Worm (Caenorhabditis elegans) whole organism, dauer: ENCODE results near the gene C16D9.1.

ENCODE experiments used
- unc-62 ChIP-seq: sonication (generic microtip); optimal IDR thresholded peaks from 2 replicates; lab custom pipeline; 2017; ENCODE audit warnings: missing biosample characterization, missing genetic modification reagents, missing genetic modification characterization

C16D9.1 gene

DNA sequence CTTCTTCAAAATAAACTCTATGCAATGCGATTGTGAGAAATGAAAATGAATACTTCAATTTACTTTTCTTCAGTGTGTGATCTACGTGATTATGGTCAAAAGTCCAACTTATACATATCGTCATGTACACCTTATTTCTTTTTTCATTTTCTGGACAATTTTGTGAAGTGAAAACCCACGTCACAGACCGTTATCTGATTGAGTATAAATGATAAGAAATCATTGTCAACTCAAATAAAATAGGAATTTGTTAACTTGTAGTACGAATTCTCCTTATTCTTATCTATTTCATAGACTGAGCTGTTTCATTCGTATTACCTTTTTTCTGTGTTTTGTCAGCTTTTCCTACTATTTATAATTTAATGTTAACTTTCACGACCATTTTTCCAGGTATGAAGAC is 12.9 kb downstream of the C16D9.1 start, which contains the start of gene asp-5:
TSS of gene asp-5 (plus strand) at position 391 of the 400 bp plus-strand sequence.
- TF ChIP-seq unc-62 (GFP tag; lab: Kevin White, UChicago): no peak

DNA sequence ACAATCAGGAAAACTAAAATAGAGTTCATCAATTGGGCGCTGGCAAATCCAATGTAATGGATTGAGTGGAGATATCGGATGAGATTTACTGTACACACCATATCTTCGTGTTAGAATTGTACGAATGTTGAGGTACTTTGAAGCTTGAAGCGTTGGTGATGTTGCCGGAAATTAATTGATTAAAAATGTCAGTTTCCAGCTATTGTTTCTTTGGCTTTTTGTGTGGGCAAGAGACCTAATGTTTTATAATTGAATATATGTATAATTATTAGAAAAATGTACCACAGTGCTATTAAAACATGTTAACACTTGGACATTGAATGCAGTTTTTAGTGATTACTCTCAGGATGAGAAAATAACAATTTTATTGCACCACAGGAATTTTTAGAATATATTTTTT is 19.7 kb downstream of the C16D9.1 start, which contains the start of gene str-136:
TSS of gene str-136 (minus strand) at position 101 of the 400 bp plus-strand sequence.
- no peak for TF ChIP-seq unc-62 (GFP tag; lab: Kevin White, UChicago)

- no peak for TF ChIP-seq unc-62 (GFP tag; lab: Kevin White, UChicago)
Observed at ce11 chrV:8280770-8281169, 21.7 kb downstream of the C16D9.1 start, which contains the start of gene str-135. Gene str-135, minus strand, starts transcription at chrV:8280870.

ce11 chrV:8281646-8282045 is 22.5 kb downstream of the C16D9.1 start:
- TF ChIP-seq unc-62 (GFP tag; lab: Kevin White, UChicago): no peak

ce11 chrV:8282933-8283332 is 23.8 kb downstream of the C16D9.1 start:
- no peak for TF ChIP-seq unc-62 (GFP tag; lab: Kevin White, UChicago)

ce11 chrV:8284800-8285199 is 25.7 kb downstream of the C16D9.1 start, which contains the start of gene slc-17.5:
Gene slc-17.5, minus strand, starts transcription at chrV:8284900.
- TF ChIP-seq unc-62 (GFP tag; lab: Kevin White, UChicago): no peak

DNA sequence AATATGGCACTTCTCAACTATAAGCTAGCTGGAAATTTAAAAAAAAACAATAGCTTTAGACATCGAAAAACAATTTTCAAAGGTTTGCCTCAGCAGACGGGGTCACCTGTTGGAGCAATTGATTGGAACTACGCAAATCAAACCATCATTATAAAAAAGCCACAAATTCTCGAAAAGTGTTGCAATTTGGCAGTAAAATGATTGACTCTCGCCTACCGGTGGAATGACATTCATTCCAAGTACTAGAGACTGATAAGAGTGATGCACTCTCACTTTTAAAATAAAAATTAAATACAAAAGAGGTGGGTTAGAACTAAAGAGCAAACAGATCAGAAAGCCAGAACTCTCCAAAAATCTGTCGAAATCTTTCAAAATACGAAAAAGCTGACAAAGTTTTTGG is 26.3 kb downstream of the C16D9.1 start:
- TF ChIP-seq unc-62 (GFP tag; lab: Kevin White, UChicago): no peak

DNA sequence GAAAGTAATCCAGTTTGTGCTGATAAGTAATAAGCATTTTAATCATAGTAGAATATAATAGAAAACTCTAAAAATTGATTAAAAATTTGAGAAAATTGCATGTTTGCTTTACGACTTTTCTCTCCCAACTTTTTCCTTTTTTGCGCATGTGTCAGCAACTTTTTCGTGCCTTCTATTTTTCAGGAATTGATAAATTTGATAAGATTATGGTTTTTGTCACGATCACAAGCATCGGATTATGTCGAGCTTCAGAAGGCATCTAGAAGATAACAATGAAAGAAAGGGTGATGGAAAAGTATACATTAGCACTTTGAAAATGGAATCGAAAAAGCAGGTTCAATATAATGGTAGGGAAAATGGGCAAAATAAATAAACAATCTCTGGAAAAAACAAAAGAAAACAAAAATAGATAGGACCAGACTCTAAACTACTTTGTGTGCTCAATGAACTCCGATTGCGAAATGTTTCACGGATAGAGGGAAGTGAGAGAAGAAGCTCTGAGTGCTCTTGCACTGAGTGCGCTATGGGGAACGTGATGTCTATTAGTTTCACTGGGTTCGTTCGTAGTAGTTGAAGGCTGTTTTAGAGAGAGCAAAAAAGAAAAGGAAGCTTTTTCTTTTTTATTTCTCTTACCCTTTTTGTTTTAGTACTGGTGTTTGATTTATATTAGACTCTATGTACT is 29.1 kb downstream of the C16D9.1 start:
- no peak for TF ChIP-seq unc-62 (GFP tag; lab: Kevin White, UChicago)

ce11 chrV:8291764-8292163 is 32.6 kb downstream of the C16D9.1 start, which contains the start of gene srg-33:
Gene srg-33, plus strand, starts transcription at chrV:8292064.
- no peak for TF ChIP-seq unc-62 (GFP tag; lab: Kevin White, UChicago)

DNA sequence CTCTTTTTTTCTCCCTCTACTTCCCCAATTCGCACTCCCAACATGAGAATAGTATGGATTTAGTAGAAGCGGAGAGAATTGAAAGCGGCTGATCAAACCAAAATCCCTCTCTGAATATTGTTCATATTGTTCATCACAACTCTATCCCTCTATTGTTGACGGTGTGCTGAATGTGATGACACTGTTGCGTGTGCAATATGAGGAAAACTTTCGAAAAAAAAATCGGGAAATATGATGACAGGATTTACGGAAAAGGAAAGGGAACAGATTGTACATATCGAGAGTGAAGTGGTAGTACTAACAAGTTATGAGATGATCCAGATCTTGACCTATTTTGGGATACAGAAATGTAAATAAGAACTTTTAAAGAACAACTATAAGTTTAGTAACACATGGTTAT is 36.8 kb downstream of the C16D9.1 start, which contains the start of gene smex-1:
TSS of gene smex-1 (minus strand) at position 101 of the 400 bp plus-strand sequence.
- TF ChIP-seq unc-62 (GFP tag; lab: Kevin White, UChicago): no peak

DNA sequence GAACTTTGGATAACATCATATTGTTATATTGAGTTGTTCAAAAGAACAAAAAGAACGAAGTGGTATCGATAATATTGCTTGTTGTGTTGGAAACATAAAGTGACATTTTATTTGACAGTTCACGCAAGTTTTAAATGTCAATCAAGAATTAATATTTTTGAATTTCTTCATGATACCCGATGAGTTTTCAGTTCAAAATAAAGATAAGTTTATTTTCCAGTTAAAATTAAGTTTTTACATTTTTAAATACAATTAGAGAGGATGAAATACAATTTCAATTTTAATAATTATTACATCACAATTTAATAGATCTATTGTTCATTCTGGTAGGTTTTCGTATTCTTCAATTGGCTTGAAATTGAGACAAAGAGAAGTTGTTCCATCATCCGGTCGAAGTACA is 38.4 kb downstream of the C16D9.1 start, which contains the start of gene W02D7.4:
TSS of gene W02D7.4 (minus strand) at position 101 of the 400 bp plus-strand sequence.
- no peak for TF ChIP-seq unc-62 (GFP tag; lab: Kevin White, UChicago)

ce11 chrV:8299191-8299854 is 40.2 kb downstream of the C16D9.1 start, which contains the start of gene W02D7.5:
Gene W02D7.5, minus strand, starts transcription at chrV:8299241.
- TF ChIP-seq unc-62 (GFP tag; lab: Kevin White, UChicago): no peak

ce11 chrV:8300935-8301535 is 41.9 kb downstream of the C16D9.1 start, which contains the start of gene W02D7.6:
Gene W02D7.6, minus strand, starts transcription at chrV:8301507.
- TF ChIP-seq unc-62 (GFP tag; lab: Kevin White, UChicago): no peak

DNA sequence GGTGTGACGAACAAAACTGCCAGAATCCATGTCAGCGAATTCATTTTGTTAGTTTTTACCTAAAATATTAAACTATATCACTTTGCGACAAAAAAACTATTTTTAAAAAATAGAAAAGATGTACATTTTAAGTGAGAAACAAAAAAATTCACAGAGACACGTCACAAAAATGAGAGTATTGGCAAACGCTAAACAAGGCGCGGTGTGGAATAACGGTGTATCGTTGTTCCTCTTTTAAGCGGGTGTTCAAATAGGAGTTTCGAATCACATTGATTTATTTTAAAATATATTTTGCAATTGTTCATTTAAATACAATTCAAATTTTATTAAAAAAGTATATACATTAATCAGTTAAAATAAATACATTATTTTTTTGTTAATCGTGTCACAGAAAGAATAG is 43.4 kb downstream of the C16D9.1 start, which contains the start of gene sel-9:
TSS of gene sel-9 (minus strand) at position 59 of the 400 bp plus-strand sequence.
- no peak for TF ChIP-seq unc-62 (GFP tag; lab: Kevin White, UChicago)

ce11 chrV:8304461-8305195 is 45.5 kb downstream of the C16D9.1 start, which contains the start of gene W02D7.11:
Gene W02D7.11, minus strand, starts transcription at chrV:8304511.
- TF ChIP-seq unc-62 (GFP tag; lab: Kevin White, UChicago): no peak
